Worm (Caenorhabditis elegans) whole organism, midembryonic: Measurements from ENCODE around the gene C23G10.2.

Source experiments
- T22C8.4 ChIP-seq: fragments of 200-800 bp; sonication (Bioruptor generic); IDR thresholded peaks from 2 replicates; pipeline ENCODE4 v1.3.6; 2022; ENCODE audit warnings: missing genetic modification characterization, missing compliant biosample characterization
- cog-1 ChIP-seq: sonication (generic microtip); optimal IDR thresholded peaks from 2 replicates; lab custom pipeline; 2016; ENCODE audit warnings: missing genetic modification characterization, missing compliant biosample characterization
- flt-1 ChIP-seq: fragments of 200-800 bp; sonication (Bioruptor generic); IDR thresholded peaks from 2 replicates; pipeline ENCODE4 v1.3.6; 2022; ENCODE audit warnings: missing genetic modification characterization, missing compliant biosample characterization
- klf-2 ChIP-seq: fragments of 200-800 bp; sonication (Bioruptor generic); conservative IDR thresholded peaks from 2 replicates; pipeline ENCODE4 v1.3.6; 2022; ENCODE audit warnings: missing genetic modification reagents, missing genetic modification characterization, missing compliant biosample characterization
- med-1 ChIP-seq: sonication (generic microtip); optimal IDR thresholded peaks from 2 replicates; lab custom pipeline; 2017; ENCODE audit warnings: missing genetic modification characterization, mild to moderate bottlenecking, missing compliant biosample characterization, antibody characterized with exemption, missing genetic modification reagents; ENCODE audit not compliant: insufficient read depth
- ref-1 ChIP-seq: fragments of 200-800 bp; sonication (Bioruptor generic); conservative IDR thresholded peaks from 2 replicates; pipeline ENCODE4 v1.3.6; 2022; ENCODE audit warnings: missing genetic modification reagents, missing genetic modification characterization, missing compliant biosample characterization
- tab-1 ChIP-seq: fragments of 200-800 bp; sonication (Bioruptor generic); IDR thresholded peaks from 2 replicates; pipeline ENCODE4 v1.3.6; 2022; ENCODE audit warnings: missing genetic modification characterization, missing compliant biosample characterization
- ztf-23 ChIP-seq: fragments of 200-800 bp; sonication (Bioruptor generic); IDR thresholded peaks from 2 replicates; pipeline ENCODE4 v1.3.6; 2022; ENCODE audit warnings: missing genetic modification reagents, missing genetic modification characterization, missing compliant biosample characterization

ce11 chrIII:6164253-6164971 is 43.5 kb upstream of the C23G10.2 start, which contains the start of gene F42A10.9:
- no peak for TF ChIP-seq ztf-23
- TF ChIP-seq klf-2 = no peak
- no peak for TF ChIP-seq flt-1 (GFP tag; lab: Robert Waterston, UW)
- no peak for TF ChIP-seq tab-1 (GFP tag; lab: Robert Waterston, UW)
- no peak for TF ChIP-seq med-1 (GFP tag; lab: Kevin White, UChicago)
- no peak for TF ChIP-seq cog-1 (tag; lab: Kevin White, UChicago)
- 0 out of 2 replicates have a peak, but pooled peaks have one; percentile 16 for TF ChIP-seq T22C8.4 (GFP tag; lab: Robert Waterston, UW)
- no peak for TF ChIP-seq ref-1 (GFP tag; lab: Robert Waterston, UW)
